Worm (Caenorhabditis elegans): Measurements from ENCODE around the gene unc-69.

unc-69 gene

DNA sequence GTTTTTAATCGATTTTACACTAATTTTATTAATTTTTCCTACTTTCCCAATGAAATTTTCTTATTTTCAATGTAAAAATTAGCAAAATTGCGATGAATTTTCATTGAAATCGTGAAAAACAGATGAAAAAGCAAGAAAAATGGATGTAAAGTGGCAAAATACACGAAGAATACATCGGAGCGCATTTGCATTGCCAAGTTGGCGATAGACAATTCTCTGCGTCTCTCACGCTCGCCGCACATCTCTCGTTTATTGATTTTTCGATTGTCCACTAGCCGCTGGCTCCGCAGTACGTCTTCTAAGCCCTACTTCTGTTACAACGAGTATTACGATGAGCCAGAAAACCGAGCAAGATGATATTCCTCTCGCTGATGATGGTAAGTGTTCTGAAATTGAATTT lies at the start of gene unc-69:
Gene unc-69, plus strand, starts transcription at position 185 of the 400 bp plus-strand sequence.
- peak; percentile 78 for TF ChIP-seq nhr-85 (tag)
- peak; percentile 11 to 79 (median 43) for TF ChIP-seq ceh-82 (tag; optimal IDR thresholded peaks at IDR 0.05)
- peak; percentile 33 for TF ChIP-seq egl-13 (tag; optimal IDR thresholded peaks at IDR 0.05)
- no peak for TF ChIP-seq efl-3 (GFP tag; optimal IDR thresholded peaks at IDR 0.05)
- peak; percentile 31 for TF ChIP-seq snpc-4 (tag; optimal IDR thresholded peaks at IDR 0.05)
- TF ChIP-seq ceh-88 (GFP tag; IDR thresholded peaks at IDR 0.05) = no peak
- peak; percentile 72 for TF ChIP-seq lin-14 (GFP tag; optimal IDR thresholded peaks at IDR 0.05)
- no peak for TF ChIP-seq unc-130 (tag; optimal IDR thresholded peaks at IDR 0.05)
- TF ChIP-seq lin-15B (tag; optimal IDR thresholded peaks at IDR 0.05) = peak; percentile 63
- peak; percentile 52 for TF ChIP-seq F16B12.6 (tag; optimal IDR thresholded peaks at IDR 0.05)
- peak in 1 of 6 experiments; percentile 11 for TF ChIP-seq elt-3 (tag; optimal IDR thresholded peaks at IDR 0.05)
- TF ChIP-seq lin-39 (tag; optimal IDR thresholded peaks at IDR 0.05) = peak; percentile 0
- no peak for TF ChIP-seq hpl-2 (GFP tag; optimal IDR thresholded peaks at IDR 0.05)
- TF ChIP-seq nhr-19 (GFP tag; conservative IDR thresholded peaks at IDR 0.05) = peak; percentile 48
- TF ChIP-seq tbx-2 (tag; optimal IDR thresholded peaks at IDR 0.05) = peak; percentile 65
- TF ChIP-seq dpl-1 (GFP tag; optimal IDR thresholded peaks at IDR 0.05) = peak; percentile 47 to 68 (median 64)
- no peak for TF ChIP-seq ces-1 (GFP tag; optimal IDR thresholded peaks at IDR 0.05)
- peak; percentile 39 for TF ChIP-seq jun-1 (tag; optimal IDR thresholded peaks at IDR 0.05)
- peak; percentile 43 for TF ChIP-seq isw-1 (GFP tag; IDR thresholded peaks at IDR 0.05)
- TF ChIP-seq mep-1 (tag; optimal IDR thresholded peaks at IDR 0.05) = peak; percentile 69
- TF ChIP-seq dsc-1 (tag; optimal IDR thresholded peaks at IDR 0.05) = peak; percentile 48
- TF ChIP-seq nhr-71 (tag; optimal IDR thresholded peaks at IDR 0.05) = peak; percentile 70
- peak; percentile 6 for TF ChIP-seq irx-1 (tag; optimal IDR thresholded peaks at IDR 0.05)
- peak; percentile 61 for TF ChIP-seq unc-86 (tag; optimal IDR thresholded peaks at IDR 0.05)
- peak; percentile 69 for TF ChIP-seq nhr-47 (tag; optimal IDR thresholded peaks at IDR 0.05)
- TF ChIP-seq efl-1 (optimal IDR thresholded peaks at IDR 0.05) = peak; percentile 77 to 78
- TF ChIP-seq efl-1 (GFP tag; optimal IDR thresholded peaks at IDR 0.05 in 1 of 2) = peak; percentile 67 to 96
- no peak for TF ChIP-seq C34B4.2 (tag; optimal IDR thresholded peaks at IDR 0.05)
- peak; percentile 63 for TF ChIP-seq swsn-7 (tag; optimal IDR thresholded peaks at IDR 0.05)
- TF ChIP-seq xbp-1 (tag; optimal IDR thresholded peaks at IDR 0.05) = peak; percentile 85
- peak; percentile 59 for TF ChIP-seq rnt-1 (tag; optimal IDR thresholded peaks at IDR 0.05)
- peak; percentile 44 for TF ChIP-seq nhr-20 (tag; optimal IDR thresholded peaks at IDR 0.05)
- peak; percentile 73 for TF ChIP-seq snu-23 (GFP tag; optimal IDR thresholded peaks at IDR 0.05)
- TF ChIP-seq C16A3.4 (tag; optimal IDR thresholded peaks at IDR 0.05) = peak; percentile 0
- TF ChIP-seq lin-35 (GFP tag; optimal IDR thresholded peaks at IDR 0.05) = peak; percentile 74 to 78
- no peak for TF ChIP-seq unc-98 (GFP tag; IDR thresholded peaks at IDR 0.05)
- TF ChIP-seq ets-5 (GFP tag; IDR thresholded peaks at IDR 0.05) = no peak
- TF ChIP-seq fkh-8 (tag; optimal IDR thresholded peaks at IDR 0.05) = peak; percentile 12
- peak in 1 of 2 experiments; percentile 3 for TF ChIP-seq ztf-11 (tag; optimal IDR thresholded peaks at IDR 0.05)
- peak; percentile 66 to 79 for TF ChIP-seq lsy-2 (tag; optimal IDR thresholded peaks at IDR 0.05)
- no peak for TF ChIP-seq pqm-1 (tag; optimal IDR thresholded peaks at IDR 0.05)

DNA sequence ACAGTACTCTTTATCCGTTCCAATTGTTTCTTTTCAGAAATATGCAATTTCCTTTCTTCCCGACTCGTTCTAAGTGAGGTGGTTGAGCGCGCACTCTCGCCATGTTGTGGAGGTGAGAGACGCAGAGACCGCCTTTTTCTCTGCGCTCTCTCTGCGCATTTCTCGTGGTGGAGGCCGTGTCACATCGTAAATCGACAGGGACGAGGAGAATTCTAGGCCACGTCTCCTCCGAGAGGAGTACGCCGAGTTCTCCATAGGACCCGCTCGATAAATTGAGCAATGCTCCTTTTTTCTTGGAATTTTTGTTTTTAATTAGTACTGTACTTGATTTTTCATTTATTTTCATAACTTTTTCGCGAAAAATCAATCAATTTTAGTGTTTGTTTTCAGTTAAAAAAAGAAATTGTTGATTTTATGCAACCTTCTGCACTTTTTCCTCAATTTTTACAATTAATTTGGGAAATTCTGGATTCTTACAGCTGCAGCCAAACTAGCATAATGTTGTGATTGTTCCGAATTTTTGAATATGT lies 47.9 kb upstream of the unc-69 start, which contains the start of gene cnk-1:
Gene cnk-1, plus strand, starts transcription at position 480 of the 530 bp plus-strand sequence.
- TF ChIP-seq unc-30 (tag; optimal IDR thresholded peaks at IDR 0.05) = no peak
- no peak for TF ChIP-seq hpl-2 (GFP tag; optimal IDR thresholded peaks at IDR 0.05)
- TF ChIP-seq unc-98 (GFP tag; IDR thresholded peaks at IDR 0.05) = peak; percentile 99
- peak; percentile 57; the same call in 1 of the 2 replicates for TF ChIP-seq ets-5 (GFP tag; IDR thresholded peaks at IDR 0.05)
- peak; percentile 48 for TF ChIP-seq sup-37 (GFP tag; optimal IDR thresholded peaks at IDR 0.05)
- peak; percentile 77 for TF ChIP-seq nhr-20 (tag; optimal IDR thresholded peaks at IDR 0.05)
- peak; percentile 76 for TF ChIP-seq C04F5.9 (tag; optimal IDR thresholded peaks at IDR 0.05)
- peak; percentile 95 for TF ChIP-seq ceh-88 (GFP tag; IDR thresholded peaks at IDR 0.05)
- peak; percentile 96 for TF ChIP-seq nhr-47 (tag; optimal IDR thresholded peaks at IDR 0.05)
- no peak for TF ChIP-seq ama-1 (optimal IDR thresholded peaks at IDR 0.05)
- TF ChIP-seq isw-1 (GFP tag; IDR thresholded peaks at IDR 0.05) = peak; percentile 98
- TF ChIP-seq nhr-84 (tag; optimal IDR thresholded peaks at IDR 0.05) = no peak
- TF ChIP-seq irx-1 (tag; optimal IDR thresholded peaks at IDR 0.05) = peak; percentile 86
- no peak for TF ChIP-seq nhr-76 (tag; optimal IDR thresholded peaks at IDR 0.05)
- peak; percentile 88 for TF ChIP-seq sox-4 (tag; optimal IDR thresholded peaks at IDR 0.05)
- TF ChIP-seq unc-62 (GFP tag; optimal IDR thresholded peaks at IDR 0.05) = no peak
- no peak for TF ChIP-seq pqm-1 (tag; optimal IDR thresholded peaks at IDR 0.05)
- no peak for TF ChIP-seq unc-130 (tag; optimal IDR thresholded peaks at IDR 0.05)
- TF ChIP-seq alr-1 (tag; optimal IDR thresholded peaks at IDR 0.05; ENCODE audit: borderline replicate concordance) = no peak
- TF ChIP-seq C16A3.4 (tag; optimal IDR thresholded peaks at IDR 0.05) = no peak
- TF ChIP-seq mab-9 (GFP tag; IDR thresholded peaks at IDR 0.05) = peak; percentile 99
- no peak for TF ChIP-seq mef-2 (tag; optimal IDR thresholded peaks at IDR 0.05)
- no peak for TF ChIP-seq nhr-11 (tag; optimal IDR thresholded peaks at IDR 0.05)
